Worm (Caenorhabditis elegans): ENCODE results near the gene mltn-5.

ce11 chrII:13938290-13938689 is 13.3 kb downstream of the mltn-5 start:
- TF ChIP-seq ama-1 (optimal IDR thresholded peaks at IDR 0.05) (no peak), ets-7 (tag; optimal IDR thresholded peaks at IDR 0.05) (no peak)
